Worm (Caenorhabditis elegans) whole organism, L4 larva: ENCODE data around the gene F10E7.6.
A peak's percentile ranks its signal among the peaks of the same experiment; 100 is the strongest.

Experiments
- F44E2.7 ChIP-seq: fragments of 200-800 bp; sonication (Bioruptor generic); IDR thresholded peaks from 2 replicates; pipeline ENCODE4 v2.1.2; 2022; ENCODE audit warnings: missing genetic modification characterization, missing compliant biosample characterization
- Y48G9A.11 ChIP-seq: fragments of 200-800 bp; sonication (Bioruptor generic); IDR thresholded peaks from 2 replicates; pipeline ENCODE4 v1.3.6; 2022; ENCODE audit warnings: missing genetic modification reagents, missing genetic modification characterization, missing compliant biosample characterization
- Y75B8A.6 ChIP-seq: fragments of 200-800 bp; sonication (Bioruptor generic); IDR thresholded peaks from 2 replicates; pipeline ENCODE4 v1.3.6; 2022; ENCODE audit warnings: missing genetic modification reagents, missing genetic modification characterization, missing compliant biosample characterization
- ZK337.2 ChIP-seq: fragments of 200-800 bp; sonication (Bioruptor generic); IDR thresholded peaks from 2 replicates; pipeline ENCODE4 v1.3.6; 2022; ENCODE audit warnings: missing genetic modification reagents, missing genetic modification characterization, missing compliant biosample characterization
- ZK546.5 ChIP-seq, 2 experiments: sonication (generic microtip); optimal IDR thresholded peaks; 2 replicates each; lab custom pipeline; 2017; ENCODE audit warnings: missing biosample characterization in 2 of 2, missing genetic modification characterization in 2 of 2
- aha-1 ChIP-seq: fragments of 150-350 bp; peaks from one replicate; lab custom pipeline; 2014; ENCODE audit warnings: missing biosample characterization, missing genetic modification characterization
- ama-1 ChIP-seq: fragments of 150-350 bp; optimal IDR thresholded peaks from 2 replicates; lab custom pipeline; 2014; ENCODE audit warnings: inconsistent platforms, mixed read lengths
- ceh-62 ChIP-seq: sonication (generic microtip); optimal IDR thresholded peaks from 2 replicates; lab custom pipeline; 2017; ENCODE audit warnings: missing biosample characterization, missing genetic modification characterization
- daf-12 ChIP-seq: fragments of 150-350 bp; optimal IDR thresholded peaks from 2 replicates; lab custom pipeline; 2014; ENCODE audit warnings: missing biosample characterization, missing genetic modification reagents, missing genetic modification characterization
- daf-19 ChIP-seq: fragments of 200-800 bp; sonication (Bioruptor generic); conservative IDR thresholded peaks from 2 replicates; pipeline ENCODE4 v1.3.6; 2022; ENCODE audit warnings: missing genetic modification characterization, missing compliant biosample characterization
- daf-8 ChIP-seq: fragments of 200-800 bp; sonication (Bioruptor generic); IDR thresholded peaks from 2 replicates; pipeline ENCODE4 v1.3.6; 2022; ENCODE audit warnings: missing genetic modification characterization, missing compliant biosample characterization
- egl-43 ChIP-seq: fragments of 200-800 bp; sonication (Bioruptor generic); IDR thresholded peaks from 2 replicates; pipeline ENCODE4 v1.3.6; 2022; ENCODE audit warnings: missing genetic modification reagents, missing genetic modification characterization, missing compliant biosample characterization
- fkh-10 ChIP-seq: fragments of 150-350 bp; optimal IDR thresholded peaks from 2 replicates; lab custom pipeline; 2014; ENCODE audit warnings: missing biosample characterization, missing genetic modification reagents, missing genetic modification characterization
- hif-1 ChIP-seq, 2 experiments: sonication (generic microtip); optimal IDR thresholded peaks; 2 replicates each; lab custom pipeline; 2016 to 2017; ENCODE audit warnings: missing compliant biosample characterization in 2 of 2, missing genetic modification characterization in 2 of 2, missing genetic modification reagents in 2 of 2, missing genotype in 2 of 2, mild to moderate bottlenecking in 1 of 2
- hlh-11 ChIP-seq: fragments of 200-800 bp; sonication (Bioruptor generic); optimal IDR thresholded peaks from 2 replicates; lab custom pipeline; 2018; ENCODE audit warnings: mild to moderate bottlenecking, missing genetic modification characterization, missing compliant biosample characterization
- hlh-30 ChIP-seq: sonication (generic microtip); optimal IDR thresholded peaks from 2 replicates; lab custom pipeline; 2017; ENCODE audit warnings: antibody characterized with exemption, mild to moderate bottlenecking, missing genetic modification characterization, missing compliant biosample characterization; ENCODE audit not compliant: insufficient read depth
- lin-1 ChIP-seq: fragments of 200-800 bp; sonication (Bioruptor generic); IDR thresholded peaks from 2 replicates; pipeline ENCODE4 v1.3.6; 2022; ENCODE audit warnings: missing genetic modification reagents, missing genetic modification characterization, missing compliant biosample characterization
- lin-15B ChIP-seq: fragments of 150-350 bp; sonication (generic microtip); optimal IDR thresholded peaks from 3 replicates; lab custom pipeline; 2014; ENCODE audit warnings: missing biosample characterization, missing genetic modification characterization
- lin-38 ChIP-seq: fragments of 200-800 bp; sonication (Bioruptor generic); IDR thresholded peaks from 2 replicates; pipeline ENCODE4 v1.3.6; 2022; ENCODE audit warnings: missing genetic modification reagents, missing genetic modification characterization, missing compliant biosample characterization
- lin-39 ChIP-seq: fragments of 150-350 bp; optimal IDR thresholded peaks from 2 replicates; lab custom pipeline; 2014; ENCODE audit warnings: missing biosample characterization, missing genetic modification reagents, missing genetic modification characterization
- madf-9 ChIP-seq: fragments of 200-800 bp; sonication (Bioruptor generic); conservative IDR thresholded peaks from 2 replicates; pipeline ENCODE4 v1.3.6; 2022; ENCODE audit warnings: missing genetic modification reagents, missing genetic modification characterization, missing compliant biosample characterization
- mxl-3 ChIP-seq: fragments of 200-800 bp; sonication (Bioruptor generic); optimal IDR thresholded peaks from 2 replicates; lab custom pipeline; 2018; ENCODE audit warnings: mild to moderate bottlenecking, missing genetic modification characterization, missing compliant biosample characterization
- nhr-10 ChIP-seq: fragments of 150-350 bp; optimal IDR thresholded peaks from 2 replicates; lab custom pipeline; 2014; ENCODE audit warnings: missing biosample characterization, missing genetic modification characterization
- nhr-102 ChIP-seq: sonication (generic microtip); optimal IDR thresholded peaks from 2 replicates; lab custom pipeline; 2016; ENCODE audit warnings: mild to moderate bottlenecking, missing genetic modification characterization, moderate library complexity, missing compliant biosample characterization
- nhr-11 ChIP-seq: fragments of 150-350 bp; optimal IDR thresholded peaks from 2 replicates; lab custom pipeline; 2014; ENCODE audit warnings: missing biosample characterization, missing genetic modification characterization
- nhr-111 ChIP-seq: fragments of 200-800 bp; sonication (Bioruptor generic); optimal IDR thresholded peaks from 2 replicates; lab custom pipeline; 2018; ENCODE audit warnings: mild to moderate bottlenecking, missing genetic modification characterization, missing compliant biosample characterization
- nhr-41 ChIP-seq: fragments of 200-800 bp; sonication (Bioruptor generic); IDR thresholded peaks from 2 replicates; pipeline ENCODE4 v1.3.6; 2022; ENCODE audit warnings: missing genetic modification reagents, missing genetic modification characterization, missing compliant biosample characterization
- nhr-6 ChIP-seq: fragments of 150-350 bp; optimal IDR thresholded peaks from 2 replicates; lab custom pipeline; 2014; ENCODE audit warnings: missing biosample characterization, missing genetic modification characterization
- nhr-76 ChIP-seq: fragments of 150-350 bp; optimal IDR thresholded peaks from 2 replicates; lab custom pipeline; 2014; ENCODE audit warnings: missing biosample characterization, missing genetic modification characterization
- nhr-77 ChIP-seq: fragments of 150-350 bp; optimal IDR thresholded peaks from 2 replicates; lab custom pipeline; 2014; ENCODE audit warnings: missing biosample characterization, missing genetic modification characterization
- php-3 ChIP-seq: fragments of 200-800 bp; sonication (Bioruptor generic); IDR thresholded peaks from 2 replicates; pipeline ENCODE4 v1.3.6; 2022; ENCODE audit warnings: missing genetic modification reagents, missing genetic modification characterization, missing compliant biosample characterization
- rbr-2 ChIP-seq: sonication (generic microtip); optimal IDR thresholded peaks from 2 replicates; lab custom pipeline; 2016; ENCODE audit warnings: missing genotype, missing genetic modification characterization, missing compliant biosample characterization
- spr-3 ChIP-seq: fragments of 200-800 bp; sonication (Bioruptor generic); optimal IDR thresholded peaks from 2 replicates; lab custom pipeline; 2018; ENCODE audit warnings: mild to moderate bottlenecking, missing genetic modification characterization, missing compliant biosample characterization
- tag-97 ChIP-seq: fragments of 200-800 bp; sonication (Bioruptor generic); IDR thresholded peaks from 2 replicates; pipeline ENCODE4 v1.3.6; 2022; ENCODE audit warnings: missing genetic modification characterization, missing compliant biosample characterization
- unc-130 ChIP-seq: sonication (generic microtip); optimal IDR thresholded peaks from 2 replicates; lab custom pipeline; 2016; ENCODE audit warnings: missing genetic modification reagents, missing genetic modification characterization, missing compliant biosample characterization
- unc-39 ChIP-seq: sonication (generic microtip); optimal IDR thresholded peaks from 2 replicates; lab custom pipeline; 2017; ENCODE audit warnings: missing biosample characterization, missing genetic modification characterization
- unc-62 ChIP-seq, 3 experiments: fragments of 150-350 bp in 1 of 3; sonication (generic microtip); optimal IDR thresholded peaks in 2 of 3; peaks in 1 of 3; 1 replicate in 1 of 3; 2 replicates in 2 of 3; lab custom pipeline; 2014 to 2017; ENCODE audit warnings: missing biosample characterization in 3 of 3, missing genetic modification characterization in 3 of 3, missing genetic modification reagents in 3 of 3, missing genotype in 1 of 3
- zfp-2 ChIP-seq: sonication (generic microtip); optimal IDR thresholded peaks from 2 replicates; lab custom pipeline; 2016; ENCODE audit warnings: mild to moderate bottlenecking, missing genetic modification characterization, missing compliant biosample characterization

The F10E7.6 gene

ce11 chrII:7112780-7113179 is at the start of gene F10E7.6:
TSS of gene F10E7.6 (plus strand) at chrII:7113080.
- TF ChIP-seq hlh-30 (tag; lab: Kevin White, UChicago) (no peak), unc-62 (GFP tag; optimal IDR thresholded peaks at IDR 0.05 in 1 of 2; lab: Kevin White, UChicago) (peak in 1 of 2 experiments; percentile 63), unc-62 (tag; optimal IDR thresholded peaks at IDR 0.05; lab: Kevin White, UChicago) (no peak), tag-97 (GFP tag; lab: Robert Waterston, UW) (no peak), nhr-41 (GFP tag; lab: Robert Waterston, UW) (no peak), F44E2.7 (GFP tag; lab: Robert Waterston, UW) (no peak)

ce11 chrII:7065391-7065790 is 47.5 kb upstream of the F10E7.6 start, which contains the start of gene nos-2:
TSS of gene nos-2 (plus strand) at chrII:7065618.
- TF ChIP-seq egl-43 = no peak
- no peak for TF ChIP-seq daf-8
- TF ChIP-seq fkh-10 (GFP tag; lab: Kevin White, UChicago) = no peak
- no peak for TF ChIP-seq daf-12 (tag; lab: Kevin White, UChicago)
- TF ChIP-seq nhr-10 (tag; lab: Kevin White, UChicago) = no peak
- TF ChIP-seq nhr-102 = no peak
- TF ChIP-seq unc-130 (GFP tag; lab: Kevin White, UChicago) = no peak
- TF ChIP-seq ZK546.5 (tag; optimal IDR thresholded peaks at IDR 0.05; lab: Kevin White, UChicago) = no peak
- no peak for TF ChIP-seq spr-3 (GFP tag; lab: Kevin White, UChicago)
- no peak for TF ChIP-seq tag-97 (GFP tag; lab: Robert Waterston, UW)
- TF ChIP-seq lin-1 = no peak
- no peak for TF ChIP-seq nhr-111
- no peak for TF ChIP-seq Y48G9A.11
- TF ChIP-seq ama-1 (lab: Kevin White, UChicago) = no peak
- TF ChIP-seq zfp-2 = no peak
- TF ChIP-seq hlh-11 (tag; lab: Kevin White, UChicago) = no peak
- TF ChIP-seq F44E2.7 (GFP tag; lab: Robert Waterston, UW) = no peak
- TF ChIP-seq lin-39 (tag; lab: Kevin White, UChicago) = no peak
- TF ChIP-seq rbr-2 = no peak
- TF ChIP-seq aha-1 (tag; lab: Kevin White, UChicago) = no peak

DNA sequence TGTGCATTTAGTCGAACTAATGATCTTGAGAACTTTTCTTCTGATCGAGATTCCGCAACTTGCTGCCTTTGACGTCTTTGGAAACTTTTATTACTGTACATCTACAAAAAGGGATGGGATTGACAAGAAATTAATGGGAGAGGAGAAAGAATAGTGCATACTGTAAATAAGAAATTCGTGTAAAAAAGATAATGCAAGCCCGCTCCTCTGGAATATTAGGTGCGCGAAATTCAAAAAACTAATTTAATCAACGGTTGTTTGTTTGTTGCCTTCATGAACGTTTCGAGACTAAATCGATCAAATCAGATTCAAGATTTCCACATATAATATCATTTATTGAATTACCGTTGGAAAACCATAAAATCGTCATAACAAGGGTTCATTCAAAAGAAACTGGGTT is 43.0 kb upstream of the F10E7.6 start, which contains the start of gene him-14:
Gene him-14, minus strand, starts transcription at position 101 of the 400 bp plus-strand sequence.
- TF ChIP-seq aha-1 (tag; lab: Kevin White, UChicago) (peak; percentile 82), fkh-10 (GFP tag; lab: Kevin White, UChicago) (no peak)

ce11 chrII:7070434-7070833 is 42.4 kb upstream of the F10E7.6 start:
- no peak for TF ChIP-seq nhr-11
- TF ChIP-seq aha-1 (tag; lab: Kevin White, UChicago) = no peak
- no peak for TF ChIP-seq nhr-6
- no peak for TF ChIP-seq nhr-102
- no peak for TF ChIP-seq lin-38 (GFP tag; lab: Robert Waterston, UW)
- no peak for TF ChIP-seq unc-39
- no peak for TF ChIP-seq nhr-76 (tag; lab: Kevin White, UChicago)
- TF ChIP-seq ZK337.2 (GFP tag; lab: Robert Waterston, UW) = no peak
- no peak for TF ChIP-seq lin-15B
- no peak for TF ChIP-seq ceh-62 (tag; lab: Kevin White, UChicago)
- no peak for TF ChIP-seq mxl-3 (GFP tag; lab: Kevin White, UChicago)
- no peak for TF ChIP-seq Y75B8A.6
- no peak for TF ChIP-seq Y48G9A.11

DNA sequence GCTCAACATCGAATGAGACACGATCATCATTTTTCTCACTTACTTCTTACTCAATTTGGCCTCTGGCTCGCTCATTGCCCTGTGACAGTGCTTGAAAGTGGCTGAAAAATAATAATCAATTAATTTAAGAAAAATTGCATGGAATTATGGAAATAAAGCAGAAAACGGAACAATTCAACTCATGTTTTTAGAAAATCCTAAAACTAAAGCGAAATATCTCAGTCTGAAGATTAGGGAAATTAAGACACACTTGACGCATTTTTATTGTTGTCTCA is 40.6 kb upstream of the F10E7.6 start, which contains the start of gene kars-1:
Gene kars-1, minus strand, starts transcription at position 101 of the 275 bp plus-strand sequence.
- TF ChIP-seq lin-1 (no peak), madf-9 (GFP tag; lab: Robert Waterston, UW) (no peak), php-3 (GFP tag; lab: Robert Waterston, UW) (no peak), mxl-3 (GFP tag; lab: Kevin White, UChicago) (no peak), lin-15B (no peak), nhr-41 (GFP tag; lab: Robert Waterston, UW) (no peak), daf-19 (GFP tag; lab: Robert Waterston, UW) (no peak), hif-1 (tag; optimal IDR thresholded peaks at IDR 0.05; lab: Kevin White, UChicago) (no peak), nhr-77 (tag; lab: Kevin White, UChicago) (no peak), nhr-76 (tag; lab: Kevin White, UChicago) (no peak)
- TF ChIP-seq, all 104 proteins: peak for 0
